Worm (Caenorhabditis elegans): ENCODE results near the gene F48F7.6.

DNA sequence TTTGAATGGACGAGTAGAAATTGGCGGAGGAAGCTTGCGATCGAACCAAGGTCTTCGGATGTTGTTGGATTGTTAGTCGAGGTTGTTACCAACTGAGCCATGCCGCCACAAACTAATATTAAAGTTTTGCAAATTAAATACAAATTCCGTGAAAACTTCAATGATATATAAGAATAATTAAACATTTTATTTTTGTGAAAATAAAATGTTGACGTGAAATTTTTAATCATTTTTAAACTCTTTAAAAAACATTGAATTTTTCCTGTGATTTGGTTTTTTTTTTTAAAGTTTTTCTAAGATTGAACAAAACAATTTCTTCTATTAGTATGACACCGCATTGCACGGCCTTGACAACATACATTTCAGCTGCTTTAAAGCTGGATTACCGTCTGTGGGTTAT is 13.1 kb downstream of the F48F7.6 start, which contains the start of gene C31E10.11:
- TF ChIP-seq hmg-11 (tag; optimal IDR thresholded peaks at IDR 0.05), result no peak
- no peak for TF ChIP-seq nhr-77 (tag; optimal IDR thresholded peaks at IDR 0.05)
- TF ChIP-seq nhr-28 (tag; optimal IDR thresholded peaks at IDR 0.05), result no peak

Measured in whole organism, L3 larva.